Worm (Caenorhabditis elegans) whole organism, L1 larva: ENCODE results near the gene nhr-98.

Experiments used
- C04F5.9 ChIP-seq: sonication (generic microtip); optimal IDR thresholded peaks from 2 replicates; lab custom pipeline; 2016; ENCODE audit warnings: missing genetic modification characterization, missing compliant biosample characterization
- C16A3.4 ChIP-seq: fragments of 150-350 bp; optimal IDR thresholded peaks from 2 replicates; lab custom pipeline; 2014; ENCODE audit warnings: missing biosample characterization, missing genetic modification characterization
- ama-1 ChIP-seq: fragments of 150-350 bp; optimal IDR thresholded peaks from 2 replicates; lab custom pipeline; 2014
- blmp-1 ChIP-seq: fragments of 150-350 bp; optimal IDR thresholded peaks from 2 replicates; lab custom pipeline; 2014; ENCODE audit warnings: missing biosample characterization, missing genetic modification characterization
- ceh-63 ChIP-seq: fragments of 200-800 bp; sonication (Bioruptor generic); optimal IDR thresholded peaks from 2 replicates; lab custom pipeline; 2018; ENCODE audit warnings: mild to moderate bottlenecking, missing genetic modification characterization, missing compliant biosample characterization
- ceh-82 ChIP-seq, 3 experiments: fragments of 150-350 bp in 1 of 3; sonication (generic microtip) in 2 of 3; optimal IDR thresholded peaks; 2 replicates each; lab custom pipeline; 2014 to 2017; ENCODE audit warnings: missing biosample characterization in 3 of 3, missing genetic modification characterization in 3 of 3
- ceh-88 ChIP-seq: fragments of 200-800 bp; sonication (Bioruptor generic); IDR thresholded peaks from 2 replicates; pipeline ENCODE4 v1.3.6; 2022; ENCODE audit warnings: missing genetic modification characterization, missing compliant biosample characterization
- efl-1 ChIP-seq, 4 experiments: fragments of 150-350 bp; optimal IDR thresholded peaks in 3 of 4; peaks in 1 of 4; 1 replicate in 1 of 4; 2 replicates in 3 of 4; lab custom pipeline; 2014; ENCODE audit warnings: missing biosample characterization in 2 of 4, missing genetic modification characterization in 2 of 4, missing genetic modification reagents in 2 of 4
- efl-3 ChIP-seq: fragments of 200-800 bp; sonication (Bioruptor generic); optimal IDR thresholded peaks from 2 replicates; lab custom pipeline; 2018; ENCODE audit warnings: mild to moderate bottlenecking, missing genetic modification characterization, missing compliant biosample characterization
- fkh-4 ChIP-seq: sonication (generic microtip); optimal IDR thresholded peaks from 2 replicates; lab custom pipeline; 2016; ENCODE audit warnings: missing compliant biosample characterization, missing genetic modification characterization, borderline replicate concordance
- fkh-8 ChIP-seq: sonication (generic microtip); optimal IDR thresholded peaks from 2 replicates; lab custom pipeline; 2016; ENCODE audit warnings: mild to moderate bottlenecking, missing genetic modification characterization, missing compliant biosample characterization
- hlh-17 ChIP-seq: fragments of 200-800 bp; sonication (Bioruptor generic); optimal IDR thresholded peaks from 2 replicates; lab custom pipeline; 2018; ENCODE audit warnings: missing genetic modification characterization, mild to moderate bottlenecking, missing compliant biosample characterization, moderate library complexity, borderline replicate concordance
- hlh-4 ChIP-seq: sonication (generic microtip); optimal IDR thresholded peaks from 2 replicates; lab custom pipeline; 2016; ENCODE audit warnings: mild to moderate bottlenecking, missing genetic modification characterization, missing compliant biosample characterization
- hpl-2 ChIP-seq: fragments of 150-350 bp; optimal IDR thresholded peaks from 2 replicates; lab custom pipeline; 2014; ENCODE audit warnings: missing biosample characterization, missing genetic modification reagents, missing genetic modification characterization
- irx-1 ChIP-seq: sonication (generic microtip); optimal IDR thresholded peaks from 2 replicates; lab custom pipeline; 2016; ENCODE audit warnings: missing genetic modification characterization, missing compliant biosample characterization
- jun-1 ChIP-seq: fragments of 150-350 bp; optimal IDR thresholded peaks from 2 replicates; lab custom pipeline; 2014; ENCODE audit warnings: missing biosample characterization, missing genetic modification reagents, missing genetic modification characterization
- lin-13 ChIP-seq: fragments of 150-350 bp; optimal IDR thresholded peaks from 2 replicates; lab custom pipeline; 2014; ENCODE audit warnings: missing biosample characterization, missing genetic modification reagents, missing genetic modification characterization
- lin-14 ChIP-seq: fragments of 200-800 bp; sonication (Bioruptor generic); optimal IDR thresholded peaks from 2 replicates; lab custom pipeline; 2018; ENCODE audit warnings: mild to moderate bottlenecking, missing genetic modification characterization, moderate library complexity, missing compliant biosample characterization
- lin-35 ChIP-seq, 2 experiments: fragments of 150-350 bp; optimal IDR thresholded peaks; 2 replicates each; lab custom pipeline; 2014; ENCODE audit warnings: missing biosample characterization in 2 of 2, missing genetic modification characterization in 2 of 2, missing genetic modification reagents in 2 of 2
- lin-39 ChIP-seq: fragments of 150-350 bp; optimal IDR thresholded peaks from 2 replicates; lab custom pipeline; 2014; ENCODE audit warnings: missing biosample characterization, missing genetic modification reagents, missing genetic modification characterization
- nhr-19 ChIP-seq: fragments of 200-800 bp; sonication (Bioruptor generic); conservative IDR thresholded peaks from 2 replicates; pipeline ENCODE4 v1.3.6; 2022; ENCODE audit warnings: missing genetic modification characterization, missing compliant biosample characterization
- nhr-28 ChIP-seq: fragments of 150-350 bp; optimal IDR thresholded peaks from 2 replicates; lab custom pipeline; 2014; ENCODE audit warnings: missing biosample characterization, missing genetic modification characterization
- nhr-71 ChIP-seq: sonication (generic microtip); optimal IDR thresholded peaks from 2 replicates; lab custom pipeline; 2016; ENCODE audit warnings: mild to moderate bottlenecking, missing genetic modification characterization, moderate library complexity, missing compliant biosample characterization
- nhr-90 ChIP-seq: sonication (generic microtip); optimal IDR thresholded peaks from 2 replicates; lab custom pipeline; 2016; ENCODE audit warnings: mild to moderate bottlenecking, missing genetic modification characterization, missing compliant biosample characterization; ENCODE audit not compliant: poor library complexity
- pqm-1 ChIP-seq: sonication (generic microtip); optimal IDR thresholded peaks from 3 replicates; lab custom pipeline; 2017; ENCODE audit warnings: missing biosample characterization, missing genetic modification characterization
- snu-23 ChIP-seq: sonication (generic microtip); optimal IDR thresholded peaks from 2 replicates; lab custom pipeline; 2016; ENCODE audit warnings: missing genetic modification characterization, missing compliant biosample characterization
- sox-4 ChIP-seq: sonication (generic microtip); optimal IDR thresholded peaks from 2 replicates; lab custom pipeline; 2016; ENCODE audit warnings: missing genetic modification characterization, missing compliant biosample characterization
- sup-37 ChIP-seq: fragments of 200-800 bp; sonication (Bioruptor generic); optimal IDR thresholded peaks from 2 replicates; lab custom pipeline; 2018; ENCODE audit warnings: mild to moderate bottlenecking, missing genetic modification characterization, missing compliant biosample characterization
- unc-130 ChIP-seq: fragments of 150-350 bp; optimal IDR thresholded peaks from 2 replicates; lab custom pipeline; 2017; ENCODE audit warnings: missing biosample characterization, missing genetic modification characterization, inconsistent platforms
- unc-30 ChIP-seq: sonication (generic microtip); optimal IDR thresholded peaks from 2 replicates; lab custom pipeline; 2017; ENCODE audit warnings: missing biosample characterization, missing genetic modification characterization
- unc-62 ChIP-seq: fragments of 150-350 bp; optimal IDR thresholded peaks from 2 replicates; lab custom pipeline; 2014; ENCODE audit warnings: missing biosample characterization, missing genetic modification reagents, missing genetic modification characterization
- unc-86 ChIP-seq: sonication (generic microtip); optimal IDR thresholded peaks from 2 replicates; lab custom pipeline; 2016; ENCODE audit warnings: missing genetic modification characterization, missing compliant biosample characterization
- vab-15 ChIP-seq: sonication (generic microtip); optimal IDR thresholded peaks from 2 replicates; lab custom pipeline; 2017; ENCODE audit warnings: missing genotype, mild to moderate bottlenecking, missing genetic modification characterization, missing compliant biosample characterization
- zag-1 ChIP-seq: fragments of 150-350 bp; optimal IDR thresholded peaks from 2 replicates; lab custom pipeline; 2014; ENCODE audit warnings: missing biosample characterization, missing genetic modification characterization
- zip-4 ChIP-seq: fragments of 200-800 bp; sonication (Bioruptor generic); optimal IDR thresholded peaks from 2 replicates; lab custom pipeline; 2018; ENCODE audit warnings: mild to moderate bottlenecking, missing genetic modification characterization, moderate library complexity, missing compliant biosample characterization
- ztf-11 ChIP-seq, 2 experiments: sonication (generic microtip); optimal IDR thresholded peaks; 2 replicates each; lab custom pipeline; 2016 to 2017; ENCODE audit warnings: missing genetic modification characterization in 2 of 2, missing biosample characterization in 1 of 2, missing compliant biosample characterization in 1 of 2
- ztf-4 ChIP-seq: fragments of 150-350 bp; optimal IDR thresholded peaks from 2 replicates; lab custom pipeline; 2014; ENCODE audit warnings: missing biosample characterization, missing genetic modification characterization

Gene nhr-98

DNA sequence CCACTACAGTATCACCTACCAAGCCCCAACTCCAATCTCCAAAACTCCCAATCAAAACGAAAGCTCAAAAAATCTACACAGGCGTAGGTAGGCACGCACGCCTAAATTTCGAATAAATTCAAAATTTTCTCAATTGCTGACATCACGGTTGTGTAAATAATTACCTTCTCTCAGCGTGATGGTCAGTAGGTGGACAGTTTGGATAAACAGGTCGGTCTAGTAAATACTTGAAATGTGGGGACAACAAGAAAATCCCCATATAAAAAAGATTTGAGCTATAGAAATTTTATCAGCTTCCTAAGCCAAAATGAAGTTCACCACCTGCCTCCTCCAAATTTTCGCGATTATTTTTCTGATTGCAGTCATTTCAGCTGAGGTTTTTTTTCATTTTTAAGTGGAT is 15.6 kb upstream of the nhr-98 start, which contains the start of gene B0554.1:
TSS of gene B0554.1 (plus strand) at position 301 of the 400 bp plus-strand sequence.
- TF ChIP-seq ztf-11 (tag; optimal IDR thresholded peaks at IDR 0.05; lab: Kevin White, UChicago) (no peak), unc-130 (tag; lab: Kevin White, UChicago) (no peak), lin-39 (tag; lab: Kevin White, UChicago) (no peak), hlh-17 (GFP tag; lab: Kevin White, UChicago) (no peak), nhr-90 (tag; lab: Kevin White, UChicago) (no peak), ceh-88 (GFP tag; lab: Robert Waterston, UW) (no peak), sup-37 (GFP tag; lab: Kevin White, UChicago) (no peak), C16A3.4 (no peak), pqm-1 (no peak), jun-1 (tag; lab: Kevin White, UChicago) (no peak), fkh-8 (tag; lab: Kevin White, UChicago) (no peak), ceh-63 (GFP tag; lab: Kevin White, UChicago) (no peak), ama-1 (no peak), C04F5.9 (tag; lab: Kevin White, UChicago) (no peak), unc-62 (GFP tag; lab: Kevin White, UChicago) (no peak), nhr-28 (tag; lab: Kevin White, UChicago) (no peak), efl-3 (GFP tag; lab: Kevin White, UChicago) (no peak), hpl-2 (no peak), lin-35 (GFP tag; optimal IDR thresholded peaks at IDR 0.05; lab: Kevin White, UChicago) (no peak)

DNA sequence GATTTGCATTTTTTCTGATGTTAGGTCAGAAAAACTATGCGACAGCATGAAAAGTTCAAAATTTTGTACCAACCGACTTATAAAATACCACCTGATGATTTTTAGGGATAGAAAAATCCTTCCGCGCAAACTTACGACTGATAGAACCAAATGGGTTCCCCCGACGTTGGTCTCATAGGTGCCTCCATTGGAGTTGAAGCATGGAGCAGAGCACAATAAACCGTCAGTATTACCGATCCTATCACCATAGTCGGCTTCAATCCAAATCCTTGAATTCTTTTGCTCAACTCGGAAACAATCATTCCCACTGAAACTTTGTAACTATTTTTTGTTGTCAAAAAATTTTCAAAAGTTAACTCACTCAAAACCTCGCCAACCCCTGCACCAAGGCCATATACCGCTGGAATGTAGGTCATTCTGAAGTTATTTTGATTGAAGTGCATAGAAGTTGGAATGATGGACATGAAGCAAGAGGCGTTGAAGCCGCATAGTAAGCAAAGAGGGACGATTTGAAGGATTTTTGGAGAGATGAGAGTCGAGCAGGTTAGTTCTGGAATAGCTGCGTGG is 14.4 kb upstream of the nhr-98 start:
- no peak for TF ChIP-seq lin-14 (GFP tag; lab: Kevin White, UChicago)
- no peak for TF ChIP-seq efl-1 (optimal IDR thresholded peaks at IDR 0.05; lab: Kevin White, UChicago)
- peak in 1 of 2 experiments; percentile 21 for TF ChIP-seq efl-1 (GFP tag; optimal IDR thresholded peaks at IDR 0.05 in 1 of 2; lab: Kevin White, UChicago)
- no peak for TF ChIP-seq hlh-17 (GFP tag; lab: Kevin White, UChicago)
- TF ChIP-seq, all 84 proteins: peak for 1

DNA sequence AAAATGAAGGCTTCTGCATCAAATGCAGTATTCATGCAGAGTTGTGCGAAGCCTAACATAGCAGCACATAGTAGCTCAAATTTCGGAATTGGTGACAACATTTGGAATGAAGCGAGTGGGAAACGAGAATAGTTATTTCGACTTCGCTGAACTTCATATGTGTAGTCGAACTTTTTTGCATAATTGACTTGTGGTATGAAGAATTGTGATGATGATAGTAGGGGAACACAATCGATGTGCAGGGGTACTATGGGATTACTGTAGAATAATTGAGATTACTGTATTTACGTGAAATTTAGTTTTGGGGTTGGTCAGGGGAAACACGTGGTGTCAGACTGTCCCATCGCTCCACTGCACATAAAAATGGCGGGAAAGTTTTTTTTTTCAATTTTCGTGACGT is 12.7 kb upstream of the nhr-98 start, which contains the start of gene B0554.7:
TSS of gene B0554.7 (minus strand) at position 101 of the 400 bp plus-strand sequence.
- TF ChIP-seq lin-14 (GFP tag; lab: Kevin White, UChicago): no peak
- no peak for TF ChIP-seq ceh-88 (GFP tag; lab: Robert Waterston, UW)
- TF ChIP-seq zip-4 (GFP tag; lab: Kevin White, UChicago): no peak
- TF ChIP-seq ceh-63 (GFP tag; lab: Kevin White, UChicago): no peak
- no peak for TF ChIP-seq lin-13 (GFP tag; lab: Kevin White, UChicago)
- no peak for TF ChIP-seq fkh-4
- no peak for TF ChIP-seq vab-15 (tag; lab: Kevin White, UChicago)
- TF ChIP-seq snu-23 (GFP tag; lab: Kevin White, UChicago): no peak
- TF ChIP-seq, all 84 proteins: peak for 0

DNA sequence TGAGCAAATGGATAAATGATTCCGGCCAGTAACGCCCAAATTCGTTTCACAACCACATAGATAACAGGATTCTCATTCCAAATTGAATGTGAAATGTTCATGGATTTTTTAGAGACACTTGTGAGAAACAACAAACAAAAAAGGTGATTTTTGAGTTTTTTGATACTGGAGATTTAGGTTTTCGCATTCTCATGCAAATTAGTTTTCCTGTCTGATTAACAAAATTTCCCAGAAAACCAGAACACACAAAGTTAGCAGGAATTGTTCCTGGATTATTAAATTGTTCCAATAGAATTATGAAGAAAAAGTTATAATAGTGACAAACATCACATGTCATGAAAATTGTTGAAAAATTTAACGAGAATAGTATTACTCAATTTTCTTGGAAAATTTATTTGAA is 10.5 kb upstream of the nhr-98 start, which contains the start of gene srh-33:
TSS of gene srh-33 (minus strand) at position 101 of the 400 bp plus-strand sequence.
- TF ChIP-seq nhr-71 (no peak), lin-35 (GFP tag; optimal IDR thresholded peaks at IDR 0.05; lab: Kevin White, UChicago) (no peak), irx-1 (tag; lab: Kevin White, UChicago) (no peak), hlh-4 (tag; lab: Kevin White, UChicago) (no peak), ztf-11 (tag; optimal IDR thresholded peaks at IDR 0.05; lab: Kevin White, UChicago) (no peak), sox-4 (tag; lab: Kevin White, UChicago) (no peak)

DNA sequence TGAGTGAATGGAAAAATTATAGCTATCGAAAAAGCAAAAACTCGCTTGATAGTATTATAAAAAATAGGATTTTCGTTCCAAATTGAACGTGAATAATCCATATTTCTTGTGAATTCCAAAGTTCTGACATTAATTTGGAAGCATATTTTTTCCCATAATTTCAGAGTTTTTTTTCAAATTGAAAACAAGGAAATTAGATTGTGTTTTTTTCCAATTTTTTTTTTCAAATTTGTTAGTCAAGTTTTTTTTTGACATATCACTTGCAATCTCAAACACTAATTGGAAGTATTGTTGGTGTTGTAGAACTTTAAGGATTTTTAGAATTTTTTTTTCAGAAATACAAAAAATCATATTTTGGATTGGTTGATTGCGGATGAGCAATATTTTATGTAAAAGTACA is 7.1 kb upstream of the nhr-98 start, which contains the start of gene srh-34:
TSS of gene srh-34 (minus strand) at position 101 of the 400 bp plus-strand sequence.
- no peak for TF ChIP-seq zag-1 (tag; lab: Kevin White, UChicago)
- no peak for TF ChIP-seq ztf-4 (tag; lab: Kevin White, UChicago)
- TF ChIP-seq blmp-1 (tag; lab: Kevin White, UChicago): no peak
- TF ChIP-seq ceh-88 (GFP tag; lab: Robert Waterston, UW): no peak
- no peak for TF ChIP-seq C16A3.4
- TF ChIP-seq sup-37 (GFP tag; lab: Kevin White, UChicago): no peak
- no peak for TF ChIP-seq unc-86 (tag; lab: Kevin White, UChicago)
- TF ChIP-seq unc-62 (GFP tag; lab: Kevin White, UChicago): no peak
- no peak for TF ChIP-seq unc-30 (tag; lab: Kevin White, UChicago)
- no peak for TF ChIP-seq nhr-19
- no peak for TF ChIP-seq ceh-82 (tag; optimal IDR thresholded peaks at IDR 0.05; lab: Kevin White, UChicago)
